Fruit fly (Drosophila melanogaster): ENCODE data around the gene Mrp5.

DNA sequence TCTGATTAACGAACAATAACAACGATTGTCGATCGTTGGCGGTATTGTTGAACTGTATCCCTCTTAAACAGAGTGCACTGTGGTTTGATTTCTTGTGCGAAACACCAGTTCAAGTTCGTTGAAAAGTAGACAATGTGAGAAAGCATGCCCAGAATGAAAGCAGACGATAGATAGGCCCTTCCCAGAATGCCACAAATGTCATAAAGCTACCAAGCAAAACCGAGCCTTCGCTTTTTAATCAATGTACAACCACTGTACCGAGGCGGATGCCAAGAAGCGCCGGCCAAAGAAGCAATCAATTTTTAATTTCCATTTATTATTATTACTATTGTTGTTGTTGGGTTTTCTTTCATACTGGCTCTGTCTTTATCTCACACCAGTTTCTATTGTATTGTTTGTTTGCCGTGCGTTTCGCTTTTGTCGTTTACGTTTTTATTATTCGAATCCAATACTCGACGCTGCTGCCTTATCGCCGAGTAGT lies 33.4 kb upstream of the Mrp5 start:
- TF ChIP-seq fkh (GFP tag; optimal IDR thresholded peaks at IDR 0.05): peak; percentile 14
- TF ChIP-seq Smox (GFP tag; optimal IDR thresholded peaks at IDR 0.05): peak; percentile 86
- peak; percentile 51 for TF ChIP-seq dsx (GFP tag; optimal IDR thresholded peaks at IDR 0.05; ENCODE audit: poor library complexity, severe bottlenecking)
- TF ChIP-seq CG6854 (GFP tag; optimal IDR thresholded peaks at IDR 0.05): peak; percentile 30
- TF ChIP-seq dac (GFP tag; optimal IDR thresholded peaks at IDR 0.05): peak; percentile 67
- peak; percentile 82 for TF ChIP-seq CG11902 (GFP tag; optimal IDR thresholded peaks at IDR 0.05)
- peak; percentile 42 for TF ChIP-seq Blimp-1 (GFP tag; optimal IDR thresholded peaks at IDR 0.05)
- TF ChIP-seq fd59A (GFP tag; optimal IDR thresholded peaks at IDR 0.05): peak; percentile 59
- peak; percentile 87 for TF ChIP-seq OdsH (GFP tag; optimal IDR thresholded peaks at IDR 0.05)
- peak; percentile 86 for TF ChIP-seq CG31627 (GFP tag; optimal IDR thresholded peaks at IDR 0.05)
- TF ChIP-seq svp (GFP tag): peak; percentile 95
- TF ChIP-seq pdm3 (GFP tag; optimal IDR thresholded peaks at IDR 0.05): peak; percentile 86
- peak; percentile 54 for TF ChIP-seq spab (GFP tag; optimal IDR thresholded peaks at IDR 0.05)
- TF ChIP-seq Ets96B (tag; optimal IDR thresholded peaks at IDR 0.05): peak; percentile 69
